Worm (Caenorhabditis elegans) whole organism, L2 larva: ENCODE results near the gene rgs-6.

Source experiments
- C34F6.9 ChIP-seq: fragments of 150-350 bp; optimal IDR thresholded peaks from 2 replicates; lab custom pipeline; 2014; ENCODE audit warnings: missing biosample characterization, missing genetic modification characterization
- F13H6.1 ChIP-seq: sonication (generic microtip); optimal IDR thresholded peaks from 2 replicates; lab custom pipeline; 2016; ENCODE audit warnings: missing genetic modification characterization, missing compliant biosample characterization
- R02D3.7 ChIP-seq: fragments of 150-350 bp; optimal IDR thresholded peaks from 2 replicates; lab custom pipeline; 2014; ENCODE audit warnings: missing biosample characterization, missing genetic modification characterization
- Y55F3AM.14 ChIP-seq: fragments of 200-800 bp; sonication (Bioruptor generic); optimal IDR thresholded peaks from 2 replicates; lab custom pipeline; 2018; ENCODE audit warnings: mild to moderate bottlenecking, missing genetic modification characterization, missing compliant biosample characterization
- ZK546.5 ChIP-seq: sonication (generic microtip); optimal IDR thresholded peaks from 2 replicates; lab custom pipeline; 2017; ENCODE audit warnings: missing biosample characterization, missing genetic modification characterization
- alr-1 ChIP-seq: fragments of 150-350 bp; optimal IDR thresholded peaks from 2 replicates; lab custom pipeline; 2014; ENCODE audit warnings: missing biosample characterization, missing genetic modification characterization
- aly-2 ChIP-seq: fragments of 150-350 bp; optimal IDR thresholded peaks from 2 replicates; lab custom pipeline; 2014; ENCODE audit warnings: missing biosample characterization, missing genetic modification characterization
- ama-1 ChIP-seq: fragments of 150-350 bp; optimal IDR thresholded peaks from 2 replicates; lab custom pipeline; 2018; ENCODE audit warnings: inconsistent platforms
- blmp-1 ChIP-seq: sonication (generic microtip); optimal IDR thresholded peaks from 2 replicates; lab custom pipeline; 2017; ENCODE audit warnings: missing genetic modification characterization, mild to moderate bottlenecking, missing compliant biosample characterization, antibody characterized with exemption, moderate library complexity; ENCODE audit not compliant: insufficient read depth
- ceh-16 ChIP-seq: fragments of 150-350 bp; optimal IDR thresholded peaks from 2 replicates; lab custom pipeline; 2014; ENCODE audit warnings: missing biosample characterization, missing genetic modification characterization
- ceh-82 ChIP-seq: fragments of 150-350 bp; optimal IDR thresholded peaks from 2 replicates; lab custom pipeline; 2014; ENCODE audit warnings: missing biosample characterization, missing genetic modification characterization
- crh-2 ChIP-seq: sonication (generic microtip); optimal IDR thresholded peaks from 2 replicates; lab custom pipeline; 2017; ENCODE audit warnings: missing biosample characterization, missing genetic modification characterization
- dmd-4 ChIP-seq: sonication (generic microtip); optimal IDR thresholded peaks from 2 replicates; lab custom pipeline; 2017; ENCODE audit warnings: missing biosample characterization, missing genetic modification characterization
- egl-27 ChIP-seq: sonication (generic microtip); optimal IDR thresholded peaks from 3 replicates; lab custom pipeline; 2017; ENCODE audit warnings: missing biosample characterization, missing genetic modification reagents, missing genetic modification characterization
- elt-1 ChIP-seq: fragments of 150-350 bp; optimal IDR thresholded peaks from 2 replicates; lab custom pipeline; 2014; ENCODE audit warnings: missing biosample characterization, missing genetic modification characterization
- elt-3 ChIP-seq: sonication (generic microtip); optimal IDR thresholded peaks from 2 replicates; lab custom pipeline; 2017; ENCODE audit warnings: missing biosample characterization, missing genetic modification characterization
- fos-1 ChIP-seq: fragments of 150-350 bp; optimal IDR thresholded peaks from 2 replicates; lab custom pipeline; 2014; ENCODE audit warnings: missing biosample characterization, missing genetic modification characterization
- gmeb-1 ChIP-seq: fragments of 150-350 bp; optimal IDR thresholded peaks from 2 replicates; lab custom pipeline; 2014; ENCODE audit warnings: missing biosample characterization, missing genetic modification characterization
- lin-11 ChIP-seq: fragments of 150-350 bp; sonication (generic microtip); optimal IDR thresholded peaks from 2 replicates; lab custom pipeline; 2014; ENCODE audit warnings: missing biosample characterization, missing genetic modification characterization, inconsistent platforms, mixed read lengths
- lin-13 ChIP-seq: fragments of 150-350 bp; optimal IDR thresholded peaks from 2 replicates; lab custom pipeline; 2014; ENCODE audit warnings: missing biosample characterization, missing genetic modification reagents, missing genetic modification characterization
- lin-39 ChIP-seq: fragments of 150-350 bp; optimal IDR thresholded peaks from 2 replicates; lab custom pipeline; 2014; ENCODE audit warnings: missing biosample characterization, missing genetic modification reagents, missing genetic modification characterization
- lsy-2 ChIP-seq, 2 experiments: fragments of 150-350 bp in 1 of 2; sonication (generic microtip) in 1 of 2; optimal IDR thresholded peaks; 2 replicates each; lab custom pipeline; 2014 to 2017; ENCODE audit warnings: missing biosample characterization in 2 of 2, missing genetic modification characterization in 2 of 2
- mab-5 ChIP-seq: fragments of 150-350 bp; optimal IDR thresholded peaks from 2 replicates; lab custom pipeline; 2014; ENCODE audit warnings: missing biosample characterization, missing genetic modification characterization
- mbf-1 ChIP-seq: sonication (generic microtip); optimal IDR thresholded peaks from 2 replicates; lab custom pipeline; 2017; ENCODE audit warnings: missing biosample characterization, missing genetic modification characterization
- mdl-1 ChIP-seq, 2 experiments: fragments of 150-350 bp in 1 of 2; sonication (generic microtip) in 1 of 2; optimal IDR thresholded peaks; 2 replicates each; lab custom pipeline; 2017; ENCODE audit warnings: missing biosample characterization in 2 of 2, missing genetic modification characterization in 2 of 2
- nhr-10 ChIP-seq: sonication (generic microtip); optimal IDR thresholded peaks from 2 replicates; lab custom pipeline; 2017; ENCODE audit warnings: missing biosample characterization, missing genetic modification characterization
- nhr-11 ChIP-seq: fragments of 150-350 bp; optimal IDR thresholded peaks from 2 replicates; lab custom pipeline; 2014; ENCODE audit warnings: missing biosample characterization, missing genetic modification characterization
- nhr-12 ChIP-seq: fragments of 150-350 bp; optimal IDR thresholded peaks from 2 replicates; lab custom pipeline; 2014; ENCODE audit warnings: missing biosample characterization, missing genetic modification characterization
- nhr-129 ChIP-seq: fragments of 150-350 bp; optimal IDR thresholded peaks from 2 replicates; lab custom pipeline; 2014; ENCODE audit warnings: missing biosample characterization, missing genetic modification characterization
- nhr-21 ChIP-seq: fragments of 150-350 bp; optimal IDR thresholded peaks from 2 replicates; lab custom pipeline; 2014; ENCODE audit warnings: missing biosample characterization, missing genetic modification characterization
- nhr-23 ChIP-seq: fragments of 150-350 bp; optimal IDR thresholded peaks from 2 replicates; lab custom pipeline; 2014; ENCODE audit warnings: missing biosample characterization, missing genetic modification reagents, missing genetic modification characterization
- nhr-237 ChIP-seq: fragments of 150-350 bp; optimal IDR thresholded peaks from 2 replicates; lab custom pipeline; 2014; ENCODE audit warnings: missing biosample characterization, missing genetic modification characterization
- nhr-25 ChIP-seq: fragments of 150-350 bp; sonication (generic microtip); optimal IDR thresholded peaks from 3 replicates; lab custom pipeline; 2014; ENCODE audit warnings: missing biosample characterization, missing genetic modification characterization
- nhr-6 ChIP-seq: fragments of 150-350 bp; optimal IDR thresholded peaks from 2 replicates; lab custom pipeline; 2014; ENCODE audit warnings: missing biosample characterization, missing genetic modification characterization
- nhr-77 ChIP-seq: fragments of 150-350 bp; optimal IDR thresholded peaks from 2 replicates; lab custom pipeline; 2014; ENCODE audit warnings: missing biosample characterization, missing genetic modification characterization
- peb-1 ChIP-seq: fragments of 150-350 bp; optimal IDR thresholded peaks from 2 replicates; lab custom pipeline; 2014; ENCODE audit warnings: missing biosample characterization, missing genetic modification characterization
- sem-4 ChIP-seq: fragments of 150-350 bp; optimal IDR thresholded peaks from 2 replicates; lab custom pipeline; 2014; ENCODE audit warnings: missing biosample characterization, missing genetic modification reagents, missing genetic modification characterization
- skn-1 ChIP-seq: sonication (generic microtip); optimal IDR thresholded peaks from 2 replicates; lab custom pipeline; 2017; ENCODE audit warnings: missing biosample characterization, missing genetic modification characterization
- sma-3 ChIP-seq: sonication (generic microtip); optimal IDR thresholded peaks from 2 replicates; lab custom pipeline; 2016; ENCODE audit warnings: missing genetic modification reagents, missing genetic modification characterization, missing compliant biosample characterization
- sma-9 ChIP-seq, 2 experiments: fragments of 150-350 bp in 1 of 2; sonication (generic microtip) in 1 of 2; optimal IDR thresholded peaks; 2 replicates each; lab custom pipeline; 2014 to 2016; ENCODE audit warnings: missing genetic modification characterization in 2 of 2, mild to moderate bottlenecking in 1 of 2, missing biosample characterization in 1 of 2, missing compliant biosample characterization in 1 of 2, missing genetic modification reagents in 1 of 2, moderate library complexity in 1 of 2
- snpc-4 ChIP-seq: fragments of 150-350 bp; optimal IDR thresholded peaks from 2 replicates; lab custom pipeline; 2014; ENCODE audit warnings: missing biosample characterization, missing genetic modification characterization
- unc-39 ChIP-seq: fragments of 150-350 bp; optimal IDR thresholded peaks from 2 replicates; lab custom pipeline; 2014; ENCODE audit warnings: missing biosample characterization, missing genetic modification characterization
- unc-55 ChIP-seq: fragments of 150-350 bp; sonication (generic microtip); optimal IDR thresholded peaks from 3 replicates; lab custom pipeline; 2014; ENCODE audit warnings: missing biosample characterization, missing genetic modification reagents, missing genetic modification characterization
- unc-62 ChIP-seq: fragments of 150-350 bp; optimal IDR thresholded peaks from 2 replicates; lab custom pipeline; 2014; ENCODE audit warnings: missing biosample characterization, missing genetic modification reagents, missing genetic modification characterization
- zag-1 ChIP-seq: fragments of 150-350 bp; optimal IDR thresholded peaks from 2 replicates; lab custom pipeline; 2014; ENCODE audit warnings: missing biosample characterization, missing genetic modification characterization
- ztf-1 ChIP-seq: fragments of 200-800 bp; sonication (Bioruptor generic); conservative IDR thresholded peaks from 2 replicates; pipeline ENCODE4 v1.3.6; 2022; ENCODE audit warnings: missing genetic modification characterization, missing compliant biosample characterization
- ztf-11 ChIP-seq: sonication (generic microtip); optimal IDR thresholded peaks from 2 replicates; lab custom pipeline; 2017; ENCODE audit warnings: missing biosample characterization, missing genetic modification characterization
- ztf-4 ChIP-seq: fragments of 150-350 bp; optimal IDR thresholded peaks from 2 replicates; lab custom pipeline; 2014; ENCODE audit warnings: missing biosample characterization, missing genetic modification characterization

rgs-6 gene

ce11 chrX:5733728-5734252 is at the start of gene rgs-6:
Gene rgs-6 (minus strand): TSS chrX:5733778.
- no peak for TF ChIP-seq nhr-77 (tag; lab: Kevin White, UChicago)
- no peak for TF ChIP-seq egl-27 (tag; lab: Kevin White, UChicago)
- TF ChIP-seq unc-39 (tag; lab: Kevin White, UChicago) = no peak
- no peak for TF ChIP-seq peb-1 (tag; lab: Kevin White, UChicago)
- no peak for TF ChIP-seq lin-13
- no peak for TF ChIP-seq aly-2 (tag; lab: Kevin White, UChicago)
- TF ChIP-seq alr-1 = no peak
- no peak for TF ChIP-seq nhr-11 (tag; lab: Kevin White, UChicago)
- no peak for TF ChIP-seq mdl-1 (tag; optimal IDR thresholded peaks at IDR 0.05; lab: Kevin White, UChicago)
- TF ChIP-seq lsy-2 (tag; optimal IDR thresholded peaks at IDR 0.05; lab: Kevin White, UChicago) = no peak
- no peak for TF ChIP-seq fos-1 (tag; lab: Kevin White, UChicago)
- TF ChIP-seq C34F6.9 (tag; lab: Kevin White, UChicago) = no peak
- TF ChIP-seq ztf-11 (tag; lab: Kevin White, UChicago) = no peak

ce11 chrX:5782153-5782552 is 48.6 kb upstream of the rgs-6 start, which contains the start of gene gakh-1:
Gene gakh-1 (plus strand): TSS chrX:5782499.
- TF ChIP-seq nhr-129 = peak; percentile 48
- no peak for TF ChIP-seq dmd-4 (tag; lab: Kevin White, UChicago)
- peak; percentile 41 for TF ChIP-seq nhr-21 (tag; lab: Kevin White, UChicago)
- no peak for TF ChIP-seq zag-1 (tag; lab: Kevin White, UChicago)
- TF ChIP-seq ama-1 (lab: Kevin White, UChicago) = no peak
- no peak for TF ChIP-seq sem-4 (tag; lab: Kevin White, UChicago)
- TF ChIP-seq Y55F3AM.14 (GFP tag; lab: Kevin White, UChicago) = no peak
- TF ChIP-seq nhr-12 = no peak
- TF ChIP-seq nhr-237 (tag; lab: Kevin White, UChicago) = no peak
- peak; percentile 25 for TF ChIP-seq sma-3 (GFP tag; lab: Kevin White, UChicago)
- TF ChIP-seq snpc-4 (tag; lab: Kevin White, UChicago) = no peak
- peak; percentile 29 for TF ChIP-seq mab-5 (tag; lab: Kevin White, UChicago)
- TF ChIP-seq peb-1 (tag; lab: Kevin White, UChicago) = no peak
- peak; percentile 79 for TF ChIP-seq crh-2
- TF ChIP-seq nhr-6 (tag; lab: Kevin White, UChicago) = no peak
- TF ChIP-seq alr-1 = no peak
- no peak for TF ChIP-seq nhr-11 (tag; lab: Kevin White, UChicago)
- TF ChIP-seq lin-13 = no peak
- TF ChIP-seq unc-55 (GFP tag; lab: Kevin White, UChicago) = peak; percentile 57
- no peak for TF ChIP-seq R02D3.7 (tag; lab: Kevin White, UChicago)
- no peak for TF ChIP-seq nhr-23 (tag; lab: Kevin White, UChicago)
- TF ChIP-seq lin-39 = no peak
- TF ChIP-seq elt-1 (tag; lab: Kevin White, UChicago) = no peak
- TF ChIP-seq mdl-1 (tag; optimal IDR thresholded peaks at IDR 0.05; lab: Kevin White, UChicago) = no peak
- no peak for TF ChIP-seq ceh-82
- TF ChIP-seq nhr-77 (tag; lab: Kevin White, UChicago) = no peak
- TF ChIP-seq ZK546.5 = no peak
- peak; percentile 3 for TF ChIP-seq lin-11 (tag; lab: Kevin White, UChicago)
- no peak for TF ChIP-seq elt-3 (tag; lab: Kevin White, UChicago)
- peak; percentile 23 for TF ChIP-seq egl-27 (tag; lab: Kevin White, UChicago)
- TF ChIP-seq gmeb-1 (tag; lab: Kevin White, UChicago) = no peak
- no peak for TF ChIP-seq ztf-1 (GFP tag; lab: Robert Waterston, UW)
- peak; percentile 77 for TF ChIP-seq F13H6.1 (tag; lab: Kevin White, UChicago)
- no peak for TF ChIP-seq skn-1 (tag; lab: Kevin White, UChicago)
- no peak for TF ChIP-seq blmp-1
- no peak for TF ChIP-seq unc-39 (tag; lab: Kevin White, UChicago)
- peak; percentile 31 for TF ChIP-seq sma-9 (GFP tag; optimal IDR thresholded peaks at IDR 0.05; lab: Kevin White, UChicago)
- TF ChIP-seq sma-9 (tag; optimal IDR thresholded peaks at IDR 0.05; lab: Kevin White, UChicago) = no peak
- TF ChIP-seq ceh-16 (tag; lab: Kevin White, UChicago) = no peak
- TF ChIP-seq ztf-4 (tag; lab: Kevin White, UChicago) = no peak
- no peak for TF ChIP-seq mbf-1 (tag; lab: Kevin White, UChicago)
- no peak for TF ChIP-seq unc-62 (GFP tag; lab: Kevin White, UChicago)
- no peak for TF ChIP-seq ztf-11 (tag; lab: Kevin White, UChicago)
- TF ChIP-seq C34F6.9 (tag; lab: Kevin White, UChicago) = peak; percentile 71
- TF ChIP-seq aly-2 (tag; lab: Kevin White, UChicago) = no peak
- no peak for TF ChIP-seq nhr-10 (tag; lab: Kevin White, UChicago)
- peak; percentile 68 for TF ChIP-seq nhr-25 (tag; lab: Kevin White, UChicago)
- peak; percentile 44 to 77 for TF ChIP-seq lsy-2 (tag; optimal IDR thresholded peaks at IDR 0.05; lab: Kevin White, UChicago)
- peak; percentile 14 for TF ChIP-seq fos-1 (tag; lab: Kevin White, UChicago)
